Worm (Caenorhabditis elegans) whole organism, L3 larva: ENCODE results near the gene M01F1.9.

Experiments
- ZK546.5 ChIP-seq: sonication (generic microtip); optimal IDR thresholded peaks from 2 replicates; lab custom pipeline; 2017; ENCODE audit warnings: missing biosample characterization, missing genetic modification characterization
- ama-1 ChIP-seq: fragments of 150-350 bp; optimal IDR thresholded peaks from 2 replicates; lab custom pipeline; 2018
- ceh-16 ChIP-seq: sonication (generic microtip); optimal IDR thresholded peaks from 2 replicates; lab custom pipeline; 2017; ENCODE audit warnings: missing biosample characterization, missing genetic modification characterization
- ceh-82 ChIP-seq: fragments of 150-350 bp; optimal IDR thresholded peaks from 2 replicates; lab custom pipeline; 2014; ENCODE audit warnings: missing biosample characterization, missing genetic modification characterization
- ceh-9 ChIP-seq: sonication (generic microtip); optimal IDR thresholded peaks from 2 replicates; lab custom pipeline; 2018; ENCODE audit warnings: missing biosample characterization, missing genetic modification characterization
- daf-12 ChIP-seq: fragments of 150-350 bp; optimal IDR thresholded peaks from 2 replicates; lab custom pipeline; 2014; ENCODE audit warnings: missing biosample characterization, missing genetic modification reagents, missing genetic modification characterization
- egl-27 ChIP-seq: sonication (generic microtip); optimal IDR thresholded peaks from 4 replicates; lab custom pipeline; 2017; ENCODE audit warnings: missing biosample characterization, missing genetic modification reagents, missing genetic modification characterization
- egl-5 ChIP-seq: fragments of 150-350 bp; optimal IDR thresholded peaks from 2 replicates; lab custom pipeline; 2017; ENCODE audit warnings: missing biosample characterization, missing genetic modification reagents, missing genetic modification characterization, inconsistent platforms
- elt-1 ChIP-seq: fragments of 150-350 bp; optimal IDR thresholded peaks from 2 replicates; lab custom pipeline; 2014; ENCODE audit warnings: missing biosample characterization, missing genetic modification characterization
- elt-2 ChIP-seq: sonication (generic microtip); optimal IDR thresholded peaks from 2 replicates; lab custom pipeline; 2016; ENCODE audit warnings: missing genetic modification reagents, mild to moderate bottlenecking, missing genetic modification characterization, missing compliant biosample characterization
- elt-3 ChIP-seq, 3 experiments: fragments of 150-350 bp in 1 of 3; sonication (generic microtip) in 2 of 3; optimal IDR thresholded peaks; 2 replicates in 2 of 3; 4 replicates in 1 of 3; lab custom pipeline; 2014 to 2017; ENCODE audit warnings: missing biosample characterization in 3 of 3, missing genetic modification characterization in 3 of 3
- eor-1 ChIP-seq, 2 experiments: fragments of 150-350 bp; optimal IDR thresholded peaks; 2 replicates each; lab custom pipeline; 2014 to 2018; ENCODE audit warnings: missing biosample characterization in 2 of 2, missing genetic modification characterization in 2 of 2
- fkh-10 ChIP-seq: sonication (generic microtip); optimal IDR thresholded peaks from 2 replicates; lab custom pipeline; 2017; ENCODE audit warnings: missing biosample characterization, missing genetic modification reagents, missing genetic modification characterization
- fkh-2 ChIP-seq: fragments of 150-350 bp; optimal IDR thresholded peaks from 2 replicates; lab custom pipeline; 2014; ENCODE audit warnings: missing biosample characterization, missing genetic modification reagents, missing genetic modification characterization
- fos-1 ChIP-seq: fragments of 150-350 bp; optimal IDR thresholded peaks from 2 replicates; lab custom pipeline; 2014; ENCODE audit warnings: missing biosample characterization, missing genetic modification characterization
- hmg-11 ChIP-seq: sonication (generic microtip); optimal IDR thresholded peaks from 2 replicates; lab custom pipeline; 2016; ENCODE audit warnings: missing genetic modification characterization, missing compliant biosample characterization
- lin-15B ChIP-seq: fragments of 150-350 bp; optimal IDR thresholded peaks from 2 replicates; lab custom pipeline; 2014; ENCODE audit warnings: missing biosample characterization, missing genetic modification characterization
- lin-39 ChIP-seq: fragments of 150-350 bp; optimal IDR thresholded peaks from 2 replicates; lab custom pipeline; 2018; ENCODE audit warnings: missing biosample characterization, missing genetic modification reagents, missing genetic modification characterization
- mml-1 ChIP-seq: fragments of 150-350 bp; sonication (generic microtip); optimal IDR thresholded peaks from 3 replicates; lab custom pipeline; 2014; ENCODE audit warnings: missing biosample characterization, missing genetic modification characterization
- nfya-1 ChIP-seq: sonication (generic microtip); optimal IDR thresholded peaks from 2 replicates; lab custom pipeline; 2017; ENCODE audit warnings: missing genetic modification characterization, mild to moderate bottlenecking, missing compliant biosample characterization, antibody characterized with exemption, moderate library complexity; ENCODE audit not compliant: insufficient read depth
- nhr-11 ChIP-seq: fragments of 150-350 bp; optimal IDR thresholded peaks from 2 replicates; lab custom pipeline; 2014; ENCODE audit warnings: missing biosample characterization, missing genetic modification characterization
- nhr-23 ChIP-seq: fragments of 150-350 bp; optimal IDR thresholded peaks from 2 replicates; lab custom pipeline; 2014; ENCODE audit warnings: missing biosample characterization, missing genetic modification reagents, missing genetic modification characterization
- nhr-25 ChIP-seq: sonication (generic microtip); optimal IDR thresholded peaks from 2 replicates; lab custom pipeline; 2017; ENCODE audit warnings: missing biosample characterization, missing genetic modification characterization
- nhr-28 ChIP-seq: fragments of 150-350 bp; optimal IDR thresholded peaks from 2 replicates; lab custom pipeline; 2014; ENCODE audit warnings: missing biosample characterization, missing genetic modification characterization
- nhr-43 ChIP-seq: sonication (generic microtip); optimal IDR thresholded peaks from 2 replicates; lab custom pipeline; 2016; ENCODE audit warnings: mild to moderate bottlenecking, missing genetic modification characterization, missing compliant biosample characterization; ENCODE audit not compliant: poor library complexity, severe bottlenecking
- nhr-67 ChIP-seq: fragments of 150-350 bp; optimal IDR thresholded peaks from 2 replicates; lab custom pipeline; 2014; ENCODE audit warnings: missing biosample characterization, missing genetic modification characterization
- nhr-77 ChIP-seq: fragments of 150-350 bp; optimal IDR thresholded peaks from 2 replicates; lab custom pipeline; 2014; ENCODE audit warnings: missing biosample characterization, missing genetic modification characterization
- pqm-1 ChIP-seq: fragments of 150-350 bp; optimal IDR thresholded peaks from 2 replicates; lab custom pipeline; 2017; ENCODE audit warnings: missing biosample characterization, missing genetic modification characterization, inconsistent platforms
- sea-2 ChIP-seq: fragments of 150-350 bp; sonication (generic microtip); optimal IDR thresholded peaks from 4 replicates; lab custom pipeline; 2014; ENCODE audit warnings: missing biosample characterization, missing genetic modification reagents, missing genetic modification characterization
- skn-1 ChIP-seq: fragments of 150-350 bp; optimal IDR thresholded peaks from 2 replicates; lab custom pipeline; 2014; ENCODE audit warnings: missing biosample characterization, missing genetic modification characterization
- snpc-4 ChIP-seq: fragments of 150-350 bp; optimal IDR thresholded peaks from 2 replicates; lab custom pipeline; 2014; ENCODE audit warnings: missing biosample characterization, missing genetic modification characterization
- unc-39 ChIP-seq: sonication (generic microtip); optimal IDR thresholded peaks from 4 replicates; lab custom pipeline; 2017; ENCODE audit warnings: missing biosample characterization, missing genetic modification characterization
- zag-1 ChIP-seq: fragments of 150-350 bp; optimal IDR thresholded peaks from 2 replicates; lab custom pipeline; 2014; ENCODE audit warnings: missing biosample characterization, missing genetic modification characterization
- ztf-11 ChIP-seq: fragments of 150-350 bp; optimal IDR thresholded peaks from 2 replicates; lab custom pipeline; 2014; ENCODE audit warnings: missing biosample characterization, missing genetic modification characterization

The M01F1.9 gene

DNA sequence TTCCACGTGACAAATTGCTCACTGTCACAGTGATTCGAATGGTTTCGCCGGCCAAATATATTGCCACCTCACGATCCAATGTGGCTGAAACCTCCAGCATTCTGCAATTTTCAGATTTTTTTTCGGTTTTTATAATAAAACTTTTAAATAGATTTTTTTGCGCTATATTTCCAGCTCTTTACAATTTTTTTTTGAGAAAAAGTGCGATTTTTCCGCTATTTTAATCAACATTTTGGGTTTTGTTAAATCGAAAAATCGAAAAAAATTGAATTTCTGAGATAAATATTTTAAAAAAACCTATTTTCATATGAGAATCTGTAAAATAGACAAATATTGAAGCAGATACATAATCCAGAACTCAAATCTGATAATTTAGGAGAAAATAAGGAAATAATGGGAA lies at the start of gene M01F1.9:
Gene M01F1.9 (minus strand): TSS at position 101 of the 400 bp plus-strand sequence.
- TF ChIP-seq lin-15B: no peak
- TF ChIP-seq daf-12 (tag; lab: Kevin White, UChicago): no peak
- TF ChIP-seq fos-1: no peak
- no peak for TF ChIP-seq nhr-77
- no peak for TF ChIP-seq skn-1 (tag; lab: Kevin White, UChicago)
- TF ChIP-seq nhr-67 (tag; lab: Kevin White, UChicago): no peak
- TF ChIP-seq zag-1 (tag; lab: Kevin White, UChicago): no peak
- TF ChIP-seq nhr-43 (tag; lab: Kevin White, UChicago): no peak
- TF ChIP-seq ceh-9 (tag; lab: Kevin White, UChicago): no peak
- TF ChIP-seq nhr-28 (tag; lab: Kevin White, UChicago): no peak
- no peak for TF ChIP-seq egl-27
- TF ChIP-seq eor-1 (tag; optimal IDR thresholded peaks at IDR 0.05; lab: Kevin White, UChicago): no peak
- TF ChIP-seq elt-2 (tag; lab: Kevin White, UChicago): no peak
- no peak for TF ChIP-seq pqm-1 (tag; lab: Kevin White, UChicago)
- TF ChIP-seq fkh-2 (tag; lab: Kevin White, UChicago): no peak
- no peak for TF ChIP-seq ama-1 (lab: Kevin White, UChicago)

ce11 chrIII:3548017-3548416 lies 49.2 kb upstream of the M01F1.9 start, which contains the start of gene C54C6.11:
Gene C54C6.11 (plus strand): TSS chrIII:3548317.
- TF ChIP-seq daf-12 (tag; lab: Kevin White, UChicago): no peak
- TF ChIP-seq egl-27: no peak
- TF ChIP-seq skn-1 (tag; lab: Kevin White, UChicago): no peak
- TF ChIP-seq hmg-11 (tag; lab: Kevin White, UChicago): no peak
- TF ChIP-seq snpc-4 (tag; lab: Kevin White, UChicago): no peak
- TF ChIP-seq elt-1 (tag; lab: Kevin White, UChicago): no peak
- no peak for TF ChIP-seq ceh-16 (tag; lab: Kevin White, UChicago)
- TF ChIP-seq sea-2 (GFP tag; lab: Kevin White, UChicago): no peak
- TF ChIP-seq nhr-23 (tag; lab: Kevin White, UChicago): no peak
- TF ChIP-seq elt-3 (tag; optimal IDR thresholded peaks at IDR 0.05; lab: Kevin White, UChicago): no peak
- no peak for TF ChIP-seq nhr-11
- no peak for TF ChIP-seq eor-1 (tag; optimal IDR thresholded peaks at IDR 0.05; lab: Kevin White, UChicago)
- no peak for TF ChIP-seq ceh-82 (tag; lab: Kevin White, UChicago)
- TF ChIP-seq ZK546.5 (tag; lab: Kevin White, UChicago): no peak
- no peak for TF ChIP-seq ztf-11
- TF ChIP-seq fos-1: no peak
- no peak for TF ChIP-seq elt-2 (tag; lab: Kevin White, UChicago)
- TF ChIP-seq nhr-25 (tag; lab: Kevin White, UChicago): no peak
- TF ChIP-seq nfya-1 (tag; lab: Kevin White, UChicago): no peak

- TF ChIP-seq nhr-77 (no peak), mml-1 (no peak), pqm-1 (tag; lab: Kevin White, UChicago) (no peak), elt-3 (tag; optimal IDR thresholded peaks at IDR 0.05; lab: Kevin White, UChicago) (no peak), nhr-11 (no peak), unc-39 (tag; lab: Kevin White, UChicago) (no peak), ama-1 (lab: Kevin White, UChicago) (no peak), elt-1 (tag; lab: Kevin White, UChicago) (no peak), fkh-10 (GFP tag; lab: Kevin White, UChicago) (no peak), ZK546.5 (tag; lab: Kevin White, UChicago) (no peak), hmg-11 (tag; lab: Kevin White, UChicago) (no peak), ceh-16 (tag; lab: Kevin White, UChicago) (no peak), eor-1 (tag; optimal IDR thresholded peaks at IDR 0.05; lab: Kevin White, UChicago) (no peak), ceh-82 (tag; lab: Kevin White, UChicago) (no peak), daf-12 (tag; lab: Kevin White, UChicago) (no peak), nfya-1 (tag; lab: Kevin White, UChicago) (no peak), egl-5 (tag; lab: Kevin White, UChicago) (no peak), nhr-23 (tag; lab: Kevin White, UChicago) (no peak), lin-15B (no peak)
- TF ChIP-seq, all 47 proteins: peak for 0
Observed at ce11 chrIII:3546323-3546722, 47.5 kb upstream of the M01F1.9 start, which contains the start of gene C54C6.7. Gene C54C6.7 (minus strand): TSS chrIII:3546423.

DNA sequence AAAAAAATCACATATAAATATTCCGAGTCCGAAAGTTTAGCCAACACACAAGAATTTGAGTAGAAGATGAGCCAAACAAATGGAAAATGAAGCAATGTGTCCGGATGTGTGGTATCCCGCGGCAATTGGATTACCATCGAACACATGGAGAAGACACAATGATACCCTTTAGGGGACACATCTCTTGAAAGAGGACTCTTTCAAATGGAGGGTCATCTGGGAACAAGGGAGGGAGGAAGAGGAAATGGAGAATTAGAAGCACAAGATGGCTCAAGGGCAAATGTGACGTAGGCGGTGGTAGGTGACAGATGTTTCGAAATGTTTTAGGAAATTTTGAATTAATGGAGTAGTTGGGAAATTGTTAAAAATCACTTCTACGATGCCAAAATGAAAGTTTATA lies 44.2 kb upstream of the M01F1.9 start:
- peak; percentile 3 for TF ChIP-seq lin-39 (tag; lab: Kevin White, UChicago)
- TF ChIP-seq nhr-25 (tag; lab: Kevin White, UChicago): no peak
